Fruit fly (Drosophila melanogaster) whole organism, prepupa: Measurements from ENCODE around the gene Jhbp15.

Experiments used
- CG15336 ChIP-seq: fragments of 200-800 bp; sonication (Bioruptor generic); IDR thresholded peaks from 2 replicates; pipeline ENCODE4 v1.3.6; 2022; ENCODE audit warnings: missing biosample characterization, missing genetic modification characterization
- CG1621 ChIP-seq: fragments of 200-800 bp; sonication (Bioruptor generic); optimal IDR thresholded peaks from 3 replicates; lab custom pipeline; 2018; ENCODE audit warnings: missing biosample characterization, mild to moderate bottlenecking, missing genetic modification characterization
- CG32006 ChIP-seq: fragments of 200-800 bp; sonication (Bioruptor generic); optimal IDR thresholded peaks from 3 replicates; lab custom pipeline; 2017; ENCODE audit warnings: missing biosample characterization, mild to moderate bottlenecking, missing genetic modification characterization
- CG6276 ChIP-seq: fragments of 200-800 bp; sonication (Bioruptor generic); optimal IDR thresholded peaks from 2 replicates; lab custom pipeline; 2017; ENCODE audit warnings: missing biosample characterization, mild to moderate bottlenecking, missing genetic modification characterization
- CG6792 ChIP-seq: fragments of 200-800 bp; sonication (Bioruptor generic); optimal IDR thresholded peaks from 3 replicates; lab custom pipeline; 2016; ENCODE audit warnings: missing biosample characterization, missing genetic modification characterization
- CG7368 ChIP-seq: fragments of 200-800 bp; sonication (Bioruptor generic); optimal IDR thresholded peaks from 3 replicates; lab custom pipeline; 2016; ENCODE audit warnings: missing biosample characterization, missing genetic modification characterization
- Lpt ChIP-seq: fragments of 200-800 bp; sonication (Bioruptor generic); optimal IDR thresholded peaks from 3 replicates; lab custom pipeline; 2016; ENCODE audit warnings: missing biosample characterization, missing genetic modification characterization
- eg ChIP-seq: fragments of 200-800 bp; sonication (Bioruptor generic); IDR thresholded peaks from 3 replicates; pipeline ENCODE4 v1.3.6; 2022; ENCODE audit warnings: missing biosample characterization, missing genetic modification characterization
- fd85E ChIP-seq: fragments of 200-800 bp; sonication (Bioruptor generic); optimal IDR thresholded peaks from 3 replicates; lab custom pipeline; 2016; ENCODE audit warnings: missing biosample characterization, missing genetic modification characterization
- fkh ChIP-seq: fragments of 200-800 bp; sonication (Bioruptor generic); optimal IDR thresholded peaks from 3 replicates; lab custom pipeline; 2017; ENCODE audit warnings: missing biosample characterization, mild to moderate bottlenecking, missing genetic modification characterization, moderate library complexity

Gene Jhbp15

DNA sequence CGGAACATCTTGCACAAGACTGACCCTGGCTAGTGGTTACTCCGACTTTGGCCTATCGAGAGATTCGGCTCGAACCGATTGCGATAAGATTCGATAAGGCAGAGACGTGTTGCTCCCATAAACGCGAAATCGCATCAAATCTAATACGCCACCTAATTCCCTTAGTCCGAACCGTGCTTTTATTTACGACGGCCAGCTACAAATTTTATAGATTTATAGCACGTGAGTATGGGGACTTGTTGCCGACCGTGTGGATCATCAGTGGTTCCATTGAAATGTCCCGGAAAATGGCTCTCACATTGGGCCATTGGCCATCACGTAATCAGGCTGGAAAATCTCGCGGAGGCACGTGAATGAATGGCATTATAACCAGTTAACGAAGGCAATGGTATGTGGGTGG lies 43.8 kb downstream of the Jhbp15 start, which contains the start of gene Alp5:
Alp5 (minus strand) TSS at position 24 of the 400 bp plus-strand sequence.
- TF ChIP-seq eg (no peak), CG6276 (GFP tag; lab: Kevin White, UChicago) (no peak), Lpt (GFP tag; lab: Kevin White, UChicago) (no peak), CG32006 (GFP tag; lab: Kevin White, UChicago) (no peak), CG6792 (GFP tag; lab: Kevin White, UChicago) (no peak), CG1621 (tag; lab: Kevin White, UChicago) (no peak), fd85E (GFP tag; lab: Kevin White, UChicago) (no peak), CG7368 (GFP tag; lab: Kevin White, UChicago) (no peak)

DNA sequence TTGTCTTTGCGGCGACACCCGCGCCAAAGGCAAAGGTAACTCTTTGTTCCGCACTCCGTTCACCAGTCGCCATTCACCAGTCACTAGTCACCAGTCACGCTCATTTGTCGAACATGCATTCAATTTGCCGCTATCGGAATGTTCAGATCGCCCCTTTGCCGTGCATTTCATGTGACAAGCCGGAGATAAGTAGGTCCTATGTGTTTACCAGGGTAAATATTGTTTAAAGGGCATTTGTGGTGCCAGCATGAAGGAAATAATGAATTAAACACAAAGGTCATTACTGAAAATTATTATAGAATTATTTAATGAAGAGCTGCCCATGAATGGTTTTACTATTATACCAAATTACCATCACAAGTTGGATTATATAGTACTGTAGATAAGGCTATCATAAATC lies 49.7 kb downstream of the Jhbp15 start:
- TF ChIP-seq fkh (GFP tag; lab: Kevin White, UChicago) (peak; percentile 57), CG15336 (GFP tag; lab: Robert Waterston, UW) (no peak)
